Worm (Caenorhabditis elegans) whole organism, L2 larva: ENCODE measurements around the gene F09E5.8.

Source experiments
- alr-1 ChIP-seq: fragments of 150-350 bp; optimal IDR thresholded peaks from 2 replicates; lab custom pipeline; 2014; ENCODE audit warnings: missing biosample characterization, missing genetic modification characterization
- elt-1 ChIP-seq: fragments of 150-350 bp; optimal IDR thresholded peaks from 2 replicates; lab custom pipeline; 2014; ENCODE audit warnings: missing biosample characterization, missing genetic modification characterization
- elt-3 ChIP-seq: sonication (generic microtip); optimal IDR thresholded peaks from 2 replicates; lab custom pipeline; 2017; ENCODE audit warnings: missing biosample characterization, missing genetic modification characterization
- lin-13 ChIP-seq: fragments of 150-350 bp; optimal IDR thresholded peaks from 2 replicates; lab custom pipeline; 2014; ENCODE audit warnings: missing biosample characterization, missing genetic modification reagents, missing genetic modification characterization
- lsy-2 ChIP-seq, 2 experiments: fragments of 150-350 bp in 1 of 2; sonication (generic microtip) in 1 of 2; optimal IDR thresholded peaks; 2 replicates each; lab custom pipeline; 2014 to 2017; ENCODE audit warnings: missing biosample characterization in 2 of 2, missing genetic modification characterization in 2 of 2
- nhr-10 ChIP-seq: sonication (generic microtip); optimal IDR thresholded peaks from 2 replicates; lab custom pipeline; 2017; ENCODE audit warnings: missing biosample characterization, missing genetic modification characterization
- nhr-12 ChIP-seq: fragments of 150-350 bp; optimal IDR thresholded peaks from 2 replicates; lab custom pipeline; 2014; ENCODE audit warnings: missing biosample characterization, missing genetic modification characterization
- skn-1 ChIP-seq: sonication (generic microtip); optimal IDR thresholded peaks from 2 replicates; lab custom pipeline; 2017; ENCODE audit warnings: missing biosample characterization, missing genetic modification characterization

DNA sequence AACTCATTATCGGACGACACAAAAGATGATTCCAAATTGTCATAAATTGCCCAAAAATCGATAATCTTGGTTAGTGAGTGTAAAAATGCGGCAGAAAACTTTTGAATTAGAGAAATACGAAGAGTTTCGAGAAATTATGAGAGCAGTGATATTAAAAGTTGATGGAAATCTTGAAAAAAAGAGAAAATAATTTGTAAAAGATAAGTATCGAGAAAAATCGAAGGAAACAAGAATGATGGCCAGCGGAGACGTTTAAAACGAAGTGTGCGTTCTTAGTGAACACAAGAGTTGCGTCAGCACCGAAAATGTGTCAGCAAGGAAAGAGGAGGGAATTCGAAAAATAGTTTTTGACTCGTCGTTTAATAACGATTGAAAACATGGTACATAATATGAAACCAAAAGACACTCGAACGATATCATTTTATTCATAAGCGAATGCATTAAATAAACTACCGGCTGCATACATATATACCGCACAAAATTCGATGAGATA lies 39.4 kb downstream of the F09E5.8 start, which contains the start of gene ndx-6:
- no peak for TF ChIP-seq nhr-10 (tag; lab: Kevin White, UChicago)
- TF ChIP-seq elt-3 (tag; lab: Kevin White, UChicago): no peak
- TF ChIP-seq lin-13 (GFP tag; lab: Kevin White, UChicago): peak; percentile 83
- TF ChIP-seq alr-1: no peak
- no peak for TF ChIP-seq nhr-12
- TF ChIP-seq skn-1 (tag; lab: Kevin White, UChicago): peak; percentile 37
- TF ChIP-seq lsy-2 (tag; optimal IDR thresholded peaks at IDR 0.05; lab: Kevin White, UChicago): peak; percentile 79 to 93
- no peak for TF ChIP-seq elt-1
